Worm (Caenorhabditis elegans) whole organism, L1 larva: ENCODE measurements around the gene nfya-1.

Experiments
- blmp-1 ChIP-seq: fragments of 150-350 bp; optimal IDR thresholded peaks from 2 replicates; lab custom pipeline; 2014; ENCODE audit warnings: missing biosample characterization, missing genetic modification characterization
- ceh-82 ChIP-seq, 3 experiments: fragments of 150-350 bp in 1 of 3; sonication (generic microtip) in 2 of 3; optimal IDR thresholded peaks; 2 replicates each; lab custom pipeline; 2014 to 2017; ENCODE audit warnings: missing biosample characterization in 3 of 3, missing genetic modification characterization in 3 of 3
- ceh-88 ChIP-seq: fragments of 200-800 bp; sonication (Bioruptor generic); IDR thresholded peaks from 2 replicates; pipeline ENCODE4 v1.3.6; 2022; ENCODE audit warnings: missing genetic modification characterization, missing compliant biosample characterization
- ceh-90 ChIP-seq: sonication (generic microtip); optimal IDR thresholded peaks from 2 replicates; lab custom pipeline; 2016; ENCODE audit warnings: missing genetic modification characterization, missing compliant biosample characterization
- ces-1 ChIP-seq: fragments of 150-350 bp; optimal IDR thresholded peaks from 2 replicates; lab custom pipeline; 2014; ENCODE audit warnings: missing biosample characterization, missing genetic modification reagents, missing genetic modification characterization
- dsc-1 ChIP-seq: sonication (generic microtip); optimal IDR thresholded peaks from 2 replicates; lab custom pipeline; 2016; ENCODE audit warnings: mild to moderate bottlenecking, missing genetic modification characterization, missing compliant biosample characterization
- efl-1 ChIP-seq, 4 experiments: fragments of 150-350 bp; optimal IDR thresholded peaks in 3 of 4; peaks in 1 of 4; 1 replicate in 1 of 4; 2 replicates in 3 of 4; lab custom pipeline; 2014; ENCODE audit warnings: missing biosample characterization in 2 of 4, missing genetic modification characterization in 2 of 4, missing genetic modification reagents in 2 of 4
- efl-3 ChIP-seq: fragments of 200-800 bp; sonication (Bioruptor generic); optimal IDR thresholded peaks from 2 replicates; lab custom pipeline; 2018; ENCODE audit warnings: mild to moderate bottlenecking, missing genetic modification characterization, missing compliant biosample characterization
- elt-2 ChIP-seq: sonication (generic microtip); optimal IDR thresholded peaks from 2 replicates; lab custom pipeline; 2016; ENCODE audit warnings: missing genetic modification characterization, mild to moderate bottlenecking, inconsistent platforms, missing compliant biosample characterization, missing genetic modification reagents
- ets-5 ChIP-seq: fragments of 200-800 bp; sonication (Bioruptor generic); IDR thresholded peaks from 2 replicates; pipeline ENCODE4 v1.3.6; 2022; ENCODE audit warnings: missing genetic modification characterization, missing compliant biosample characterization
- fkh-10 ChIP-seq: sonication (generic microtip); optimal IDR thresholded peaks from 2 replicates; lab custom pipeline; 2017; ENCODE audit warnings: missing biosample characterization, missing genetic modification reagents, missing genetic modification characterization
- fkh-8 ChIP-seq: sonication (generic microtip); optimal IDR thresholded peaks from 2 replicates; lab custom pipeline; 2016; ENCODE audit warnings: mild to moderate bottlenecking, missing genetic modification characterization, missing compliant biosample characterization
- grh-1 ChIP-seq: fragments of 200-800 bp; sonication (Bioruptor generic); IDR thresholded peaks from 2 replicates; pipeline ENCODE4 v1.3.6; 2022; ENCODE audit warnings: missing genetic modification reagents, missing genetic modification characterization, missing compliant biosample characterization
- hpl-2 ChIP-seq: fragments of 150-350 bp; optimal IDR thresholded peaks from 2 replicates; lab custom pipeline; 2014; ENCODE audit warnings: missing biosample characterization, missing genetic modification reagents, missing genetic modification characterization
- isw-1 ChIP-seq: fragments of 200-800 bp; sonication (Bioruptor generic); IDR thresholded peaks from 2 replicates; pipeline ENCODE4 v1.3.6; 2022; ENCODE audit warnings: missing genetic modification characterization, missing compliant biosample characterization
- jun-1 ChIP-seq: fragments of 150-350 bp; optimal IDR thresholded peaks from 2 replicates; lab custom pipeline; 2014; ENCODE audit warnings: missing biosample characterization, missing genetic modification reagents, missing genetic modification characterization
- lin-13 ChIP-seq: fragments of 150-350 bp; optimal IDR thresholded peaks from 2 replicates; lab custom pipeline; 2014; ENCODE audit warnings: missing biosample characterization, missing genetic modification reagents, missing genetic modification characterization
- lin-14 ChIP-seq: fragments of 200-800 bp; sonication (Bioruptor generic); optimal IDR thresholded peaks from 2 replicates; lab custom pipeline; 2018; ENCODE audit warnings: mild to moderate bottlenecking, missing genetic modification characterization, moderate library complexity, missing compliant biosample characterization
- lin-35 ChIP-seq, 2 experiments: fragments of 150-350 bp; optimal IDR thresholded peaks; 2 replicates each; lab custom pipeline; 2014; ENCODE audit warnings: missing biosample characterization in 2 of 2, missing genetic modification characterization in 2 of 2, missing genetic modification reagents in 2 of 2
- lin-39 ChIP-seq: fragments of 150-350 bp; optimal IDR thresholded peaks from 2 replicates; lab custom pipeline; 2014; ENCODE audit warnings: missing biosample characterization, missing genetic modification reagents, missing genetic modification characterization
- lsy-2 ChIP-seq, 2 experiments: fragments of 150-350 bp; optimal IDR thresholded peaks; 2 replicates each; lab custom pipeline; 2014; ENCODE audit warnings: missing biosample characterization in 2 of 2, missing genetic modification characterization in 2 of 2
- mab-9 ChIP-seq: fragments of 200-800 bp; sonication (Bioruptor generic); IDR thresholded peaks from 2 replicates; pipeline ENCODE4 v1.3.6; 2022; ENCODE audit warnings: missing genetic modification reagents, missing genetic modification characterization, missing compliant biosample characterization
- mef-2 ChIP-seq: fragments of 150-350 bp; optimal IDR thresholded peaks from 2 replicates; lab custom pipeline; 2014; ENCODE audit warnings: missing biosample characterization, missing genetic modification characterization
- nhr-19 ChIP-seq: fragments of 200-800 bp; sonication (Bioruptor generic); conservative IDR thresholded peaks from 2 replicates; pipeline ENCODE4 v1.3.6; 2022; ENCODE audit warnings: missing genetic modification characterization, missing compliant biosample characterization
- nhr-28 ChIP-seq: fragments of 150-350 bp; optimal IDR thresholded peaks from 2 replicates; lab custom pipeline; 2014; ENCODE audit warnings: missing biosample characterization, missing genetic modification characterization
- nhr-47 ChIP-seq: sonication (generic microtip); optimal IDR thresholded peaks from 2 replicates; lab custom pipeline; 2016; ENCODE audit warnings: mild to moderate bottlenecking, missing genetic modification characterization, moderate library complexity, missing compliant biosample characterization
- nhr-90 ChIP-seq: sonication (generic microtip); optimal IDR thresholded peaks from 2 replicates; lab custom pipeline; 2016; ENCODE audit warnings: mild to moderate bottlenecking, missing genetic modification characterization, missing compliant biosample characterization; ENCODE audit not compliant: poor library complexity
- pax-3 ChIP-seq: fragments of 200-800 bp; sonication (Bioruptor generic); optimal IDR thresholded peaks from 2 replicates; lab custom pipeline; 2018; ENCODE audit warnings: mild to moderate bottlenecking, missing genetic modification characterization, moderate library complexity, missing compliant biosample characterization
- pqm-1 ChIP-seq: sonication (generic microtip); optimal IDR thresholded peaks from 3 replicates; lab custom pipeline; 2017; ENCODE audit warnings: missing biosample characterization, missing genetic modification characterization
- skn-1 ChIP-seq: fragments of 150-350 bp; optimal IDR thresholded peaks from 2 replicates; lab custom pipeline; 2014; ENCODE audit warnings: missing biosample characterization, missing genetic modification characterization
- snpc-4 ChIP-seq: fragments of 150-350 bp; optimal IDR thresholded peaks from 2 replicates; lab custom pipeline; 2014; ENCODE audit warnings: missing biosample characterization, missing genetic modification characterization
- sox-4 ChIP-seq: sonication (generic microtip); optimal IDR thresholded peaks from 2 replicates; lab custom pipeline; 2016; ENCODE audit warnings: missing genetic modification characterization, missing compliant biosample characterization
- sup-37 ChIP-seq: fragments of 200-800 bp; sonication (Bioruptor generic); optimal IDR thresholded peaks from 2 replicates; lab custom pipeline; 2018; ENCODE audit warnings: mild to moderate bottlenecking, missing genetic modification characterization, missing compliant biosample characterization
- unc-86 ChIP-seq: sonication (generic microtip); optimal IDR thresholded peaks from 2 replicates; lab custom pipeline; 2016; ENCODE audit warnings: missing genetic modification characterization, missing compliant biosample characterization
- vab-15 ChIP-seq: sonication (generic microtip); optimal IDR thresholded peaks from 2 replicates; lab custom pipeline; 2017; ENCODE audit warnings: missing genotype, mild to moderate bottlenecking, missing genetic modification characterization, missing compliant biosample characterization
- ztf-4 ChIP-seq: fragments of 150-350 bp; optimal IDR thresholded peaks from 2 replicates; lab custom pipeline; 2014; ENCODE audit warnings: missing biosample characterization, missing genetic modification characterization

Gene nfya-1

DNA sequence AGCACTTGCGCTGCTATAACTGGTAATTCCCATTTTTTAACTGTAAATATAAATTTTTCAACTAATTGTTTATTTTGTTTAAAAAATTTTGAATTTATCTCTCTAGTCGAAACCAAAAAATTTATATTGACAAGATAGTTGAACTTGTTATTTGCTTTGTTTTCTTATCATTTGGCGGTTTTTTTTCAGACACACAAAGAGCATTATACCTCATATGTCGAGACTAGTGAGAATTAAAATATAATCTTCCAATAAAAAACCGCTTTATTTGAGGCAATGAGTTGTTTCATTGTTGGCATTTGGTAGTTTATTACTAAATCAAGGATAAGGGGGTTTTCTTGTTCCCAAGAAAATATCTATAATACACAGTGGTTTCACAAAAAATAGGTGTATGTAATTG is 38.4 kb downstream of the nfya-1 start:
- TF ChIP-seq lin-39 (tag; lab: Kevin White, UChicago) (no peak), elt-2 (peak; percentile 45), lin-35 (GFP tag; optimal IDR thresholded peaks at IDR 0.05; lab: Kevin White, UChicago) (peak in 1 of 2 experiments; percentile 14)

DNA sequence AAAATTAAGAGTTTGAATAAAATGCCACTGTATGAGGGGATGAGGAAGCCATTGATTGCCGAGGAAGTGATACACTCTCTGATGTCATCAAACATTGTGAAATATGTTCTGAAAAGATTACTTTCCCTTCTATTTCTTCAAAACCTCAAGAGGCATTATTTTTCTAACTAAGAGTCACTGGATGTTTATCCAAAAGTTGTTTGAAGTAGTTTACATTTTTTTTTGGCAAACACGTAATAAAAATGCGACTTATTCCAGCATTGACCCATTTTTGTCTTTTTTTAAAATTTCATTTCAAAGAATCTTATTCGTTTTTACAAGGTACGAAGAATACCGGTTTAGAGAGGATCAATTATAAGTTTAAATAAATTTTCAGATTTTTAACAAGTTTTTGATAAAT is 39.4 kb downstream of the nfya-1 start, which contains the start of gene Y62H9A.11:
Gene Y62H9A.11, minus strand, starts transcription at position 101 of the 400 bp plus-strand sequence.
- TF ChIP-seq skn-1 (tag; lab: Kevin White, UChicago) (no peak), lin-13 (GFP tag; lab: Kevin White, UChicago) (no peak), jun-1 (no peak), ztf-4 (tag; lab: Kevin White, UChicago) (no peak), ets-5 (no peak), unc-86 (no peak), vab-15 (tag; lab: Kevin White, UChicago) (no peak), hpl-2 (GFP tag; lab: Kevin White, UChicago) (no peak), lsy-2 (tag; optimal IDR thresholded peaks at IDR 0.05; lab: Kevin White, UChicago) (no peak), mef-2 (tag; lab: Kevin White, UChicago) (no peak), ceh-88 (GFP tag; lab: Robert Waterston, UW) (no peak), pqm-1 (no peak), ceh-90 (tag; lab: Kevin White, UChicago) (no peak)

DNA sequence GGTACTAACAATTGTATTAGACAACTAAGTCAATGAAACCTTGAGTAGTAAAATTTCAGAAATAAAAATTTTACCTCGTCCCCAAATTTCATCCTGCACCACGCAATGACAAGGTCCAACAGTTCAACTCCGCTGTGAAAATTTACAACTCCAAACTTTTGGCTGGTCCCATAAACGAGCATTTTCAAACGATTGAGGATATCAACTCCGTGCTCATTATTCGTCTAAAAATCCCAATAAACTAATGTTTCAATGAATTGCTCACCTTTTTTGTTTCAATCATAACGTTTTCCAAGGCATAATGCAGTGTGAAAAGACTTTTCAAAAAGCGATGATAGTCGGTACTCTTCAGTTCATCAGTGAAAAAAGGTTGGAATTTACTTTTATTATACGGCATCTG is 40.0 kb downstream of the nfya-1 start:
- no peak for TF ChIP-seq lsy-2 (tag; optimal IDR thresholded peaks at IDR 0.05; lab: Kevin White, UChicago)
- TF ChIP-seq nhr-28 = no peak
- no peak for TF ChIP-seq vab-15 (tag; lab: Kevin White, UChicago)
- TF ChIP-seq mab-9 (GFP tag; lab: Robert Waterston, UW) = no peak
- TF ChIP-seq snpc-4 (tag; lab: Kevin White, UChicago) = no peak
- no peak for TF ChIP-seq efl-3 (GFP tag; lab: Kevin White, UChicago)
- TF ChIP-seq isw-1 (GFP tag; lab: Robert Waterston, UW) = no peak
- TF ChIP-seq lin-14 (GFP tag; lab: Kevin White, UChicago) = no peak
- TF ChIP-seq ces-1 (GFP tag; lab: Kevin White, UChicago) = no peak
- no peak for TF ChIP-seq sox-4
- TF ChIP-seq sup-37 = no peak
- TF ChIP-seq, all 84 proteins: peak for 0

DNA sequence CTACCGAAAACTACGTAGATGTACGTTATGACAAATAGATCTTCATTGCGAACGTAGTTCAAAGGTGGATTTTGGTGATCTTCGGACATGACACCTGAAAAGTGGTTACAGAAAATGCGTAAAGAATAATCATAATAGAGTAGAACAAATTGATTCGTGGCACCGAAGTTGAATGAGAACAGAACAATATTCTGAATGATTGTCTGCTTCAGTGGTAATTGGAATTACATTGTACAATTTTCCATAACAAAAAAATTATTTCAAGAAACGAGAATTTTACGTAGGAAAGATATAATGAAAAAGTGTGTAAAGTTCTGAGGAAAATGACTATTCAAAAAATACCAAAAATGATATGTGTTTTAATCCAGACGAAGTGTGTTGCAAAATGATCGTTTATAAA is 44.0 kb downstream of the nfya-1 start, which contains the start of gene Y62H9A.10:
Gene Y62H9A.10, minus strand, starts transcription at position 101 of the 400 bp plus-strand sequence.
- TF ChIP-seq blmp-1 (tag; lab: Kevin White, UChicago) (no peak), grh-1 (GFP tag; lab: Robert Waterston, UW) (no peak), nhr-90 (tag; lab: Kevin White, UChicago) (no peak), pax-3 (no peak), nhr-19 (no peak), jun-1 (no peak), unc-86 (no peak), efl-1 (optimal IDR thresholded peaks at IDR 0.05; lab: Kevin White, UChicago) (no peak), efl-1 (GFP tag; optimal IDR thresholded peaks at IDR 0.05 in 1 of 2; lab: Kevin White, UChicago) (no peak), efl-3 (GFP tag; lab: Kevin White, UChicago) (no peak)
- TF ChIP-seq, all 84 proteins: peak for 0

ce11 chrX:11899031-11899430 is 47.6 kb downstream of the nfya-1 start:
- TF ChIP-seq dsc-1 (tag; lab: Kevin White, UChicago) (peak; percentile 47), fkh-8 (no peak), ets-5 (no peak), grh-1 (GFP tag; lab: Robert Waterston, UW) (no peak), lin-14 (GFP tag; lab: Kevin White, UChicago) (no peak), fkh-10 (peak; percentile 15), nhr-47 (tag; lab: Kevin White, UChicago) (peak; percentile 41), ceh-82 (tag; optimal IDR thresholded peaks at IDR 0.05; lab: Kevin White, UChicago) (peak in 1 of 3 experiments; percentile 18), efl-1 (optimal IDR thresholded peaks at IDR 0.05; lab: Kevin White, UChicago) (peak in 1 of 2 experiments; percentile 0), efl-1 (GFP tag; optimal IDR thresholded peaks at IDR 0.05 in 1 of 2; lab: Kevin White, UChicago) (no peak)
